Fruit fly (Drosophila melanogaster) whole organism, embryonic: ENCODE results near the gene Snmp2.

Experiments
- CG12299 ChIP-seq: fragments of 200-800 bp; sonication (Bioruptor generic); optimal IDR thresholded peaks from 2 replicates; lab custom pipeline; 2018; ENCODE audit warnings: missing biosample characterization, mild to moderate bottlenecking, missing genetic modification characterization
- CG14050 ChIP-seq: fragments of 200-800 bp; sonication (Bioruptor generic); IDR thresholded peaks from 3 replicates; pipeline ENCODE4 v1.3.6; 2022; ENCODE audit warnings: missing biosample characterization, missing genetic modification characterization
- CG14667 ChIP-seq: fragments of 200-800 bp; sonication (Bioruptor generic); IDR thresholded peaks from 2 replicates; pipeline ENCODE4 v1.3.6; 2022; ENCODE audit warnings: missing biosample characterization, missing genetic modification characterization
- CG3838 ChIP-seq: fragments of 200-800 bp; sonication (Bioruptor generic); optimal IDR thresholded peaks from 3 replicates; lab custom pipeline; 2016; ENCODE audit warnings: missing biosample characterization, missing genetic modification characterization
- CG6813 ChIP-seq: fragments of 200-800 bp; sonication (Bioruptor generic); optimal IDR thresholded peaks from 2 replicates; lab custom pipeline; 2017; ENCODE audit warnings: missing biosample characterization, missing genetic modification characterization, mild to moderate bottlenecking, moderate library complexity, missing genetic modification reagents
- D19B ChIP-seq: fragments of 200-800 bp; sonication (Bioruptor generic); optimal IDR thresholded peaks from 2 replicates; lab custom pipeline; 2017; ENCODE audit warnings: missing biosample characterization, mild to moderate bottlenecking, missing genetic modification characterization
- GATAe ChIP-seq: fragments of 200-800 bp; sonication (Bioruptor generic); conservative IDR thresholded peaks from 2 replicates; pipeline ENCODE4 v1.3.6; 2022; ENCODE audit warnings: missing biosample characterization, missing genetic modification characterization
- H2.0 ChIP-seq: fragments of 200-800 bp; sonication (Bioruptor generic); IDR thresholded peaks from 2 replicates; pipeline ENCODE4 v1.3.6; 2022; ENCODE audit warnings: missing biosample characterization, missing genetic modification characterization
- Lpt ChIP-seq: fragments of >200 bp; optimal IDR thresholded peaks from 2 replicates; lab custom pipeline; 2018; ENCODE audit warnings: missing biosample characterization, missing genetic modification characterization
- Nf-YA ChIP-seq: fragments of 200-800 bp; sonication (Bioruptor generic); IDR thresholded peaks from 2 replicates; pipeline ENCODE4 v1.3.6; 2022; ENCODE audit warnings: missing biosample characterization, missing genetic modification characterization
- NfI ChIP-seq: fragments of 200-800 bp; sonication (Bioruptor generic); optimal IDR thresholded peaks from 3 replicates; lab custom pipeline; 2018; ENCODE audit warnings: missing biosample characterization, mild to moderate bottlenecking, missing genetic modification characterization, moderate library complexity
- az2 ChIP-seq: fragments of 200-800 bp; sonication (Bioruptor generic); optimal IDR thresholded peaks from 3 replicates; lab custom pipeline; 2016; ENCODE audit warnings: missing biosample characterization, missing genetic modification characterization
- lola ChIP-seq, 3 experiments: fragments of >200 bp in 2 of 3; fragments of 200-800 bp in 1 of 3; sonication (Bioruptor generic) in 1 of 3; optimal IDR thresholded peaks; 2 replicates each; lab custom pipeline; 2017 to 2019; ENCODE audit warnings: missing biosample characterization in 3 of 3, missing genetic modification characterization in 3 of 3, mild to moderate bottlenecking in 1 of 3, moderate library complexity in 1 of 3

- TF ChIP-seq GATAe: no peak
- TF ChIP-seq CG14050 (GFP tag; lab: Robert Waterston, UW): no peak
- TF ChIP-seq lola (GFP tag; optimal IDR thresholded peaks at IDR 0.05; lab: Kevin White, UChicago): no peak
- no peak for TF ChIP-seq CG12299 (tag; lab: Kevin White, UChicago)
- no peak for TF ChIP-seq D19B
- TF ChIP-seq CG3838: no peak
- no peak for TF ChIP-seq H2.0
- TF ChIP-seq CG6813: no peak
- TF ChIP-seq NfI: peak; percentile 52
- no peak for TF ChIP-seq Lpt
- no peak for TF ChIP-seq az2 (GFP tag; lab: Kevin White, UChicago)
- TF ChIP-seq CG14667 (GFP tag; lab: Robert Waterston, UW): no peak
- TF ChIP-seq Nf-YA (GFP tag; lab: Robert Waterston, UW): no peak
Observed at dm6 chr3L:7717863-7718560, 24.8 kb downstream of the Snmp2 start, which contains the start of gene Ank2.
